Fruit fly (Drosophila melanogaster) whole organism, prepupa: ENCODE data around the gene CG34330.

Experiments used
- CG10631 ChIP-seq: fragments of 200-800 bp; sonication (Bioruptor generic); optimal IDR thresholded peaks from 2 replicates; lab custom pipeline; 2016; ENCODE audit warnings: missing biosample characterization, missing genetic modification characterization
- CG10669 ChIP-seq: fragments of 200-800 bp; sonication (Bioruptor generic); optimal IDR thresholded peaks from 3 replicates; lab custom pipeline; 2018; ENCODE audit warnings: missing biosample characterization, mild to moderate bottlenecking, missing genetic modification characterization, moderate library complexity
- CG11294 ChIP-seq: fragments of 200-800 bp; sonication (Bioruptor generic); IDR thresholded peaks from 2 replicates; pipeline ENCODE4 v1.3.6; 2022; ENCODE audit warnings: missing biosample characterization, missing genetic modification characterization
- CG11762 ChIP-seq: fragments of 200-800 bp; sonication (Bioruptor generic); optimal IDR thresholded peaks from 3 replicates; lab custom pipeline; 2016; ENCODE audit warnings: missing biosample characterization, missing genetic modification characterization; ENCODE audit not compliant: insufficient read depth
- CG11902 ChIP-seq: fragments of 200-800 bp; sonication (Bioruptor generic); optimal IDR thresholded peaks from 3 replicates; lab custom pipeline; 2016; ENCODE audit warnings: missing biosample characterization, missing genetic modification characterization
- CG1621 ChIP-seq: fragments of 200-800 bp; sonication (Bioruptor generic); optimal IDR thresholded peaks from 3 replicates; lab custom pipeline; 2018; ENCODE audit warnings: missing biosample characterization, mild to moderate bottlenecking, missing genetic modification characterization
- CG3032 ChIP-seq: fragments of 200-800 bp; optimal IDR thresholded peaks from 2 replicates; lab custom pipeline; 2019; ENCODE audit warnings: missing biosample characterization, mild to moderate bottlenecking, missing genetic modification characterization, moderate library complexity
- CG31627 ChIP-seq: fragments of 200-800 bp; sonication (Bioruptor generic); optimal IDR thresholded peaks from 3 replicates; lab custom pipeline; 2016; ENCODE audit warnings: missing biosample characterization, missing genetic modification characterization
- CG32006 ChIP-seq: fragments of 200-800 bp; sonication (Bioruptor generic); optimal IDR thresholded peaks from 3 replicates; lab custom pipeline; 2017; ENCODE audit warnings: missing biosample characterization, mild to moderate bottlenecking, missing genetic modification characterization
- CG34406 ChIP-seq: fragments of 200-800 bp; sonication (Bioruptor generic); optimal IDR thresholded peaks from 3 replicates; lab custom pipeline; 2016; ENCODE audit warnings: missing biosample characterization, missing genetic modification characterization
- CG4318 ChIP-seq: fragments of 200-800 bp; sonication (Bioruptor generic); optimal IDR thresholded peaks from 3 replicates; lab custom pipeline; 2017; ENCODE audit warnings: missing biosample characterization, mild to moderate bottlenecking, missing genetic modification characterization
- CG6163 ChIP-seq: fragments of 200-800 bp; sonication (Bioruptor generic); IDR thresholded peaks from 3 replicates; pipeline ENCODE4 v1.3.6; 2022; ENCODE audit warnings: missing biosample characterization, missing genetic modification characterization
- CG6854 ChIP-seq: fragments of 200-800 bp; sonication (Bioruptor generic); optimal IDR thresholded peaks from 2 replicates; lab custom pipeline; 2017; ENCODE audit warnings: missing biosample characterization, mild to moderate bottlenecking, missing genetic modification characterization
- CG7368 ChIP-seq: fragments of 200-800 bp; sonication (Bioruptor generic); optimal IDR thresholded peaks from 3 replicates; lab custom pipeline; 2016; ENCODE audit warnings: missing biosample characterization, missing genetic modification characterization
- CG8319 ChIP-seq: fragments of 200-800 bp; sonication (Bioruptor generic); optimal IDR thresholded peaks from 3 replicates; lab custom pipeline; 2016; ENCODE audit warnings: missing biosample characterization, missing genetic modification characterization
- CG9139 ChIP-seq: fragments of 200-800 bp; sonication (Bioruptor generic); optimal IDR thresholded peaks from 3 replicates; lab custom pipeline; 2017; ENCODE audit warnings: missing biosample characterization, mild to moderate bottlenecking, missing genetic modification characterization
- Eip75B ChIP-seq: fragments of 200-800 bp; sonication (Bioruptor generic); optimal IDR thresholded peaks from 3 replicates; lab custom pipeline; 2016; ENCODE audit warnings: missing biosample characterization, missing genetic modification characterization
- Eip78C ChIP-seq: fragments of 200-800 bp; sonication (Bioruptor generic); peaks from one replicate; lab custom pipeline; 2016; ENCODE audit warnings: missing biosample characterization, missing genetic modification characterization
- Eip93F ChIP-seq: fragments of 200-800 bp; sonication (Bioruptor generic); optimal IDR thresholded peaks from 2 replicates; lab custom pipeline; 2016; ENCODE audit warnings: missing biosample characterization, mild to moderate bottlenecking, missing genetic modification characterization
- Ets21C ChIP-seq: fragments of 200-800 bp; sonication (Bioruptor generic); optimal IDR thresholded peaks from 3 replicates; lab custom pipeline; 2016; ENCODE audit warnings: missing biosample characterization, missing genetic modification characterization
- Ets96B ChIP-seq: fragments of 200-800 bp; optimal IDR thresholded peaks from 2 replicates; lab custom pipeline; 2019; ENCODE audit warnings: missing biosample characterization, mild to moderate bottlenecking, missing genetic modification characterization, moderate library complexity
- Hr38 ChIP-seq: sonication (Bioruptor generic); optimal IDR thresholded peaks from 2 replicates; lab custom pipeline; 2016; ENCODE audit warnings: missing biosample characterization, missing genetic modification characterization
- Hr4 ChIP-seq: fragments of 200-800 bp; sonication (Bioruptor generic); optimal IDR thresholded peaks from 3 replicates; lab custom pipeline; 2016; ENCODE audit warnings: missing biosample characterization, missing genetic modification characterization
- Met ChIP-seq: fragments of 200-800 bp; sonication (Bioruptor generic); optimal IDR thresholded peaks from 3 replicates; lab custom pipeline; 2016; ENCODE audit warnings: missing biosample characterization, missing genetic modification characterization
- OdsH ChIP-seq: fragments of 200-800 bp; sonication (Bioruptor generic); optimal IDR thresholded peaks from 3 replicates; lab custom pipeline; 2016; ENCODE audit warnings: missing biosample characterization, missing genetic modification characterization
- Sox14 ChIP-seq: fragments of 200-800 bp; sonication (Bioruptor generic); optimal IDR thresholded peaks from 3 replicates; lab custom pipeline; 2016; ENCODE audit warnings: missing biosample characterization, missing genetic modification characterization
- Sox15 ChIP-seq: fragments of 200-800 bp; sonication (Bioruptor generic); optimal IDR thresholded peaks from 3 replicates; lab custom pipeline; 2016; ENCODE audit warnings: missing biosample characterization, missing genetic modification characterization
- achi ChIP-seq: fragments of 200-800 bp; sonication (Bioruptor generic); optimal IDR thresholded peaks from 3 replicates; lab custom pipeline; 2016; ENCODE audit warnings: missing biosample characterization, missing genetic modification characterization
- cyc ChIP-seq: fragments of 200-800 bp; sonication (Bioruptor generic); optimal IDR thresholded peaks from 3 replicates; lab custom pipeline; 2016; ENCODE audit warnings: missing biosample characterization, missing genetic modification characterization
- dac ChIP-seq: fragments of 200-800 bp; sonication (Bioruptor generic); optimal IDR thresholded peaks from 2 replicates; lab custom pipeline; 2017; ENCODE audit warnings: missing biosample characterization, mild to moderate bottlenecking, missing genetic modification characterization
- dsx ChIP-seq: fragments of 200-800 bp; optimal IDR thresholded peaks from 3 replicates; lab custom pipeline; 2019; ENCODE audit warnings: missing biosample characterization, mild to moderate bottlenecking, missing genetic modification characterization, moderate library complexity; ENCODE audit not compliant: poor library complexity, severe bottlenecking
- eg ChIP-seq: fragments of 200-800 bp; sonication (Bioruptor generic); IDR thresholded peaks from 3 replicates; pipeline ENCODE4 v1.3.6; 2022; ENCODE audit warnings: missing biosample characterization, missing genetic modification characterization
- esn ChIP-seq: fragments of 200-800 bp; sonication (Bioruptor generic); optimal IDR thresholded peaks from 2 replicates; lab custom pipeline; 2016; ENCODE audit warnings: missing biosample characterization, mild to moderate bottlenecking, missing genetic modification characterization, moderate library complexity
- fd59A ChIP-seq: fragments of 200-800 bp; sonication (Bioruptor generic); optimal IDR thresholded peaks from 2 replicates; lab custom pipeline; 2017; ENCODE audit warnings: missing biosample characterization, mild to moderate bottlenecking, missing genetic modification characterization, missing genetic modification reagents
- fkh ChIP-seq: fragments of 200-800 bp; sonication (Bioruptor generic); optimal IDR thresholded peaks from 3 replicates; lab custom pipeline; 2017; ENCODE audit warnings: missing biosample characterization, mild to moderate bottlenecking, missing genetic modification characterization, moderate library complexity
- lz ChIP-seq: fragments of 200-800 bp; sonication (Bioruptor generic); optimal IDR thresholded peaks from 3 replicates; lab custom pipeline; 2016; ENCODE audit warnings: missing biosample characterization, missing genetic modification characterization
- net ChIP-seq: fragments of 200-800 bp; sonication (Bioruptor generic); optimal IDR thresholded peaks from 3 replicates; lab custom pipeline; 2016; ENCODE audit warnings: missing biosample characterization, missing genetic modification characterization
- pdm3 ChIP-seq: fragments of 200-800 bp; sonication (Bioruptor generic); optimal IDR thresholded peaks from 3 replicates; lab custom pipeline; 2016; ENCODE audit warnings: missing biosample characterization, missing genetic modification characterization
- salr ChIP-seq, 2 experiments: fragments of 200-800 bp; sonication (Bioruptor generic); optimal IDR thresholded peaks; 3 replicates each; lab custom pipeline; 2016 to 2018; ENCODE audit warnings: missing biosample characterization in 2 of 2, missing genetic modification characterization in 2 of 2, mild to moderate bottlenecking in 1 of 2
- ss ChIP-seq, 2 experiments: fragments of 200-800 bp; sonication (Bioruptor generic); optimal IDR thresholded peaks; 2 replicates in 1 of 2; 3 replicates in 1 of 2; lab custom pipeline; 2017 to 2018; ENCODE audit warnings: mild to moderate bottlenecking in 2 of 2, missing biosample characterization in 2 of 2, missing genetic modification characterization in 2 of 2, moderate library complexity in 1 of 2
- svp ChIP-seq: fragments of 200-800 bp; sonication (Bioruptor generic); peaks from one replicate; lab custom pipeline; 2016; ENCODE audit warnings: missing biosample characterization, missing genetic modification characterization
- vri ChIP-seq: fragments of 200-800 bp; sonication (Bioruptor generic); optimal IDR thresholded peaks from 3 replicates; lab custom pipeline; 2016; ENCODE audit warnings: missing biosample characterization, mild to moderate bottlenecking, missing genetic modification characterization

CG34330 gene

dm6 chrX:19050142-19050541, 18.6 kb downstream of the CG34330 start, which contains the start of gene Diedel3:
Diedel3 (plus strand) TSS chrX:19050442.
- TF ChIP-seq CG6854 (GFP tag; lab: Kevin White, UChicago) (no peak), OdsH (GFP tag; lab: Kevin White, UChicago) (no peak), CG7368 (GFP tag; lab: Kevin White, UChicago) (no peak), CG10669 (no peak), net (GFP tag; lab: Kevin White, UChicago) (no peak), fd59A (GFP tag; lab: Kevin White, UChicago) (no peak), eg (GFP tag; lab: Robert Waterston, UW) (no peak), achi (GFP tag; lab: Kevin White, UChicago) (no peak), Ets21C (GFP tag; lab: Kevin White, UChicago) (no peak), esn (GFP tag; lab: Kevin White, UChicago) (no peak), CG31627 (GFP tag; lab: Kevin White, UChicago) (no peak)
- TF ChIP-seq, all 60 proteins: peak for 0

- no peak for TF ChIP-seq lz
- no peak for TF ChIP-seq Eip78C (GFP tag; lab: Kevin White, UChicago)
- no peak for TF ChIP-seq CG34406 (GFP tag; lab: Kevin White, UChicago)
- no peak for TF ChIP-seq CG8319
- no peak for TF ChIP-seq Ets96B (tag; lab: Kevin White, UChicago)
- TF ChIP-seq ss (GFP tag; optimal IDR thresholded peaks at IDR 0.05; lab: Kevin White, UChicago) = no peak
- no peak for TF ChIP-seq CG1621 (tag; lab: Kevin White, UChicago)
- no peak for TF ChIP-seq CG7368 (GFP tag; lab: Kevin White, UChicago)
- TF ChIP-seq fkh (GFP tag; lab: Kevin White, UChicago) = no peak
- TF ChIP-seq Sox15 (GFP tag; lab: Kevin White, UChicago) = no peak
- TF ChIP-seq CG3032 (tag; lab: Kevin White, UChicago) = no peak
- TF ChIP-seq svp (GFP tag; lab: Kevin White, UChicago) = no peak
- no peak for TF ChIP-seq CG10669
- TF ChIP-seq CG4318 (GFP tag; lab: Kevin White, UChicago) = no peak
- TF ChIP-seq dac = no peak
- TF ChIP-seq CG11902 (GFP tag; lab: Kevin White, UChicago) = no peak
- no peak for TF ChIP-seq vri (GFP tag; lab: Kevin White, UChicago)
These were observed 28.5 kb downstream of the CG34330 start for dm6 chrX:19040261-19040660.

dm6 chrX:19037137-19037536, 31.6 kb downstream of the CG34330 start:
- TF ChIP-seq eg (GFP tag; lab: Robert Waterston, UW) (no peak), CG11294 (GFP tag; lab: Robert Waterston, UW) (no peak), vri (GFP tag; lab: Kevin White, UChicago) (no peak), Hr38 (GFP tag; lab: Kevin White, UChicago) (no peak), Sox15 (GFP tag; lab: Kevin White, UChicago) (no peak), CG32006 (GFP tag; lab: Kevin White, UChicago) (no peak), CG11902 (GFP tag; lab: Kevin White, UChicago) (no peak), Met (no peak), pdm3 (no peak), ss (GFP tag; optimal IDR thresholded peaks at IDR 0.05; lab: Kevin White, UChicago) (no peak), svp (GFP tag; lab: Kevin White, UChicago) (no peak), Sox14 (no peak), CG6163 (GFP tag; lab: Robert Waterston, UW) (no peak), CG11762 (GFP tag; lab: Kevin White, UChicago) (no peak), dsx (GFP tag; lab: Kevin White, UChicago) (no peak), cyc (GFP tag; lab: Kevin White, UChicago) (no peak)

dm6 chrX:19033739-19034138, 35.0 kb downstream of the CG34330 start:
- TF ChIP-seq Hr4 (no peak), ss (GFP tag; optimal IDR thresholded peaks at IDR 0.05; lab: Kevin White, UChicago) (no peak), CG9139 (GFP tag; lab: Kevin White, UChicago) (no peak), CG11762 (GFP tag; lab: Kevin White, UChicago) (no peak), Eip78C (GFP tag; lab: Kevin White, UChicago) (no peak), CG10631 (no peak), fkh (GFP tag; lab: Kevin White, UChicago) (no peak), Eip75B (GFP tag; lab: Kevin White, UChicago) (no peak), lz (no peak), salr (GFP tag; optimal IDR thresholded peaks at IDR 0.05; lab: Kevin White, UChicago) (no peak), esn (GFP tag; lab: Kevin White, UChicago) (no peak), Eip93F (GFP tag; lab: Kevin White, UChicago) (no peak), CG4318 (GFP tag; lab: Kevin White, UChicago) (no peak), CG3032 (tag; lab: Kevin White, UChicago) (no peak)
